Worm (Caenorhabditis elegans): ENCODE results near the gene F13H8.1.

The F13H8.1 gene

DNA sequence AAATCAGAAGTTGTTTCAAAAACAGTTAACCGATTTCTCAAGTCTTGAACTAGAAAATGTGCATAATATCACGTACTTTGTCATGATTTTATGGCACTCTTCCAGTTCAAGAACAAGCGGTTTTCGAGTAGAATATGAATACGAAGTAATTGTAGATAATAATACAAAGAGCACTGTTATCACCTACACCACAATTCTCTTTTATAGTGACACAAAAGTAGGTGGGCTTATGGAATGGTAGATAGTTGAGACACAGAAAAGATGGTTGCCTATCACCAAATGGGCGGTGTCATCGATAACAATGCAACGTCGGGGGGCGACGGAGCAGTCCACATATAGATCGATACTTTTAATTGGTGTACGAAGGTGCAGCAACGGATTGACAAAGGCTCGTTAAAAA lies 45.5 kb downstream of the F13H8.1 start:
- TF ChIP-seq ztf-28 (GFP tag; IDR thresholded peaks at IDR 0.05) = no peak
- peak; percentile 37 for TF ChIP-seq ztf-18 (tag; optimal IDR thresholded peaks at IDR 0.05)
- no peak for TF ChIP-seq C17E4.6 (GFP tag; IDR thresholded peaks at IDR 0.05)
- TF ChIP-seq attf-3 (GFP tag; conservative IDR thresholded peaks at IDR 0.05) = no peak
- peak; percentile 62 for TF ChIP-seq ztf-22 (GFP tag; optimal IDR thresholded peaks at IDR 0.05)
- TF ChIP-seq nfyb-1 (GFP tag; IDR thresholded peaks at IDR 0.05) = no peak
- TF ChIP-seq atf-7 (tag; optimal IDR thresholded peaks at IDR 0.05) = peak; percentile 36
- TF ChIP-seq unc-62 (GFP tag; optimal IDR thresholded peaks at IDR 0.05) = no peak
- no peak for TF ChIP-seq hmg-20 (GFP tag; IDR thresholded peaks at IDR 0.05)
- no peak for TF ChIP-seq chd-7 (tag; optimal IDR thresholded peaks at IDR 0.05)
- no peak for TF ChIP-seq gei-17 (GFP tag; optimal IDR thresholded peaks at IDR 0.05)
- TF ChIP-seq F10E7.11 (tag; optimal IDR thresholded peaks at IDR 0.05) = no peak
- TF ChIP-seq rcor-1 (GFP tag; IDR thresholded peaks at IDR 0.05) = no peak
- no peak for TF ChIP-seq ceh-27 (GFP tag; optimal IDR thresholded peaks at IDR 0.05)
- no peak for TF ChIP-seq egl-44 (GFP tag; IDR thresholded peaks at IDR 0.05)
- TF ChIP-seq zfh-2 (GFP tag; conservative IDR thresholded peaks at IDR 0.05) = no peak
- TF ChIP-seq lin-54 (GFP tag; optimal IDR thresholded peaks at IDR 0.05) = no peak
- TF ChIP-seq mel-28 (tag; optimal IDR thresholded peaks at IDR 0.05; ENCODE audit: borderline replicate concordance) = no peak
- no peak for TF ChIP-seq Y79H2A.3 (GFP tag; conservative IDR thresholded peaks at IDR 0.05)
- TF ChIP-seq lin-40 (tag; optimal IDR thresholded peaks at IDR 0.05) = no peak
- TF ChIP-seq B0336.3 (GFP tag; IDR thresholded peaks at IDR 0.05) = no peak
- no peak for TF ChIP-seq aptf-3 (GFP tag; IDR thresholded peaks at IDR 0.05)
- TF ChIP-seq fkh-3 (tag; optimal IDR thresholded peaks at IDR 0.05) = no peak
- peak in 1 of 2 experiments; percentile 30 for TF ChIP-seq let-607 (tag; optimal IDR thresholded peaks at IDR 0.05)
- TF ChIP-seq pbrm-1 (GFP tag; IDR thresholded peaks at IDR 0.05) = no peak
- TF ChIP-seq dpff-1 (tag; optimal IDR thresholded peaks at IDR 0.05) = no peak
- no peak for TF ChIP-seq madf-6 (GFP tag; IDR thresholded peaks at IDR 0.05)
- TF ChIP-seq athp-1 (tag; optimal IDR thresholded peaks at IDR 0.05) = no peak
- TF ChIP-seq ets-4 (GFP tag; optimal IDR thresholded peaks at IDR 0.05) = peak; percentile 88
- no peak for TF ChIP-seq ceh-40 (GFP tag; IDR thresholded peaks at IDR 0.05)
- TF ChIP-seq nfya-1 (tag; optimal IDR thresholded peaks at IDR 0.05; ENCODE audit: borderline replicate concordance, insufficient read depth) = no peak
- TF ChIP-seq repo-1 (tag; optimal IDR thresholded peaks at IDR 0.05) = no peak
- no peak for TF ChIP-seq madf-8 (GFP tag; conservative IDR thresholded peaks at IDR 0.05)
- TF ChIP-seq F52B5.7 (tag; optimal IDR thresholded peaks at IDR 0.05) = no peak
- no peak for TF ChIP-seq attf-6 (GFP tag; IDR thresholded peaks at IDR 0.05)
- no peak for TF ChIP-seq madf-10 (tag; optimal IDR thresholded peaks at IDR 0.05)
- no peak for TF ChIP-seq sdz-38 (tag; optimal IDR thresholded peaks at IDR 0.05)
- TF ChIP-seq K12H6.12 (tag; optimal IDR thresholded peaks at IDR 0.05) = no peak
- no peak for TF ChIP-seq lin-26 (GFP tag; IDR thresholded peaks at IDR 0.05)
- TF ChIP-seq hlh-12 (tag; optimal IDR thresholded peaks at IDR 0.05) = no peak
- no peak for TF ChIP-seq F22D6.2 (tag; optimal IDR thresholded peaks at IDR 0.05)
- TF ChIP-seq lir-1 (GFP tag; conservative IDR thresholded peaks at IDR 0.05) = no peak
- TF ChIP-seq lsl-1 (GFP tag; optimal IDR thresholded peaks at IDR 0.05) = no peak
- no peak for TF ChIP-seq zim-3 (tag; optimal IDR thresholded peaks at IDR 0.05)
- TF ChIP-seq attf-5 (GFP tag; optimal IDR thresholded peaks at IDR 0.05) = peak; percentile 2
- TF ChIP-seq xnd-1 (tag; optimal IDR thresholded peaks at IDR 0.05) = no peak
- TF ChIP-seq sea-2 (GFP tag; IDR thresholded peaks at IDR 0.05) = no peak
- no peak for TF ChIP-seq hmg-1.2 (GFP tag; IDR thresholded peaks at IDR 0.05)
- no peak for TF ChIP-seq madf-3 (GFP tag; IDR thresholded peaks at IDR 0.05)
- TF ChIP-seq F33H1.4 (GFP tag; IDR thresholded peaks at IDR 0.05) = no peak
- no peak for TF ChIP-seq him-1 (tag; optimal IDR thresholded peaks at IDR 0.05)
